Fruit fly (Drosophila melanogaster) whole organism, embryonic: ENCODE measurements around the gene Ide.
A peak's percentile ranks its signal among the peaks of the same experiment; 100 is the strongest.

Experiments used
- ATbp ChIP-seq: fragments of 200-800 bp; sonication (Bioruptor generic); optimal IDR thresholded peaks from 2 replicates; lab custom pipeline; 2017; ENCODE audit warnings: missing biosample characterization, mild to moderate bottlenecking, missing genetic modification characterization, missing genetic modification reagents
- Abd-B ChIP-seq: fragments of 200-800 bp; sonication (Bioruptor generic); optimal IDR thresholded peaks from 2 replicates; lab custom pipeline; 2018; ENCODE audit warnings: missing biosample characterization, mild to moderate bottlenecking, missing genetic modification characterization, moderate library complexity
- Bdp1 ChIP-seq: fragments of 200-800 bp; sonication (Bioruptor generic); optimal IDR thresholded peaks from 3 replicates; lab custom pipeline; 2016; ENCODE audit warnings: missing biosample characterization, missing genetic modification characterization
- C15 ChIP-seq: fragments of 200-800 bp; sonication (Bioruptor generic); IDR thresholded peaks from 3 replicates; pipeline ENCODE4 v1.3.6; 2022; ENCODE audit warnings: missing biosample characterization, missing genetic modification characterization
- CG10543 ChIP-seq: fragments of 200-800 bp; sonication (Bioruptor generic); optimal IDR thresholded peaks from 3 replicates; lab custom pipeline; 2017; ENCODE audit warnings: missing biosample characterization, mild to moderate bottlenecking, missing genetic modification characterization, moderate library complexity
- CG11504 ChIP-seq: fragments of 200-800 bp; sonication (Bioruptor generic); optimal IDR thresholded peaks from 3 replicates; lab custom pipeline; 2019; ENCODE audit warnings: missing biosample characterization, mild to moderate bottlenecking, missing genetic modification characterization, moderate library complexity
- CG12769 ChIP-seq: fragments of 200-800 bp; sonication (Bioruptor generic); optimal IDR thresholded peaks from 2 replicates; lab custom pipeline; 2019; ENCODE audit warnings: missing biosample characterization, mild to moderate bottlenecking, missing genetic modification characterization, moderate library complexity
- CG13287 ChIP-seq: fragments of 200-800 bp; sonication (Bioruptor generic); IDR thresholded peaks from 2 replicates; pipeline ENCODE4 v1.3.6; 2022; ENCODE audit warnings: missing biosample characterization, missing genetic modification characterization; ENCODE audit not compliant: partially characterized antibody
- CG13296 ChIP-seq: fragments of 200-800 bp; sonication (Bioruptor generic); optimal IDR thresholded peaks from 3 replicates; lab custom pipeline; 2018; ENCODE audit warnings: missing biosample characterization, mild to moderate bottlenecking, missing genetic modification characterization
- CG13424 ChIP-seq: fragments of 200-800 bp; sonication (Bioruptor generic); optimal IDR thresholded peaks from 2 replicates; lab custom pipeline; 2019; ENCODE audit warnings: missing biosample characterization, mild to moderate bottlenecking, missing genetic modification characterization, moderate library complexity
- CG13894 ChIP-seq: fragments of 200-800 bp; sonication (Bioruptor generic); optimal IDR thresholded peaks from 3 replicates; lab custom pipeline; 2018; ENCODE audit warnings: missing biosample characterization, mild to moderate bottlenecking, missing genetic modification characterization, moderate library complexity
- CG14860 ChIP-seq: fragments of 200-800 bp; sonication (Bioruptor generic); IDR thresholded peaks from 3 replicates; pipeline ENCODE4 v1.3.6; 2022; ENCODE audit warnings: missing biosample characterization, missing genetic modification characterization; ENCODE audit not compliant: partially characterized antibody
- CG15073 ChIP-seq: fragments of 200-800 bp; sonication (Bioruptor generic); optimal IDR thresholded peaks from 2 replicates; lab custom pipeline; 2016; ENCODE audit warnings: missing biosample characterization, missing genetic modification characterization
- CG16779 ChIP-seq: fragments of 200-800 bp; sonication (Bioruptor generic); IDR thresholded peaks from 2 replicates; pipeline ENCODE4 v1.3.6; 2022; ENCODE audit warnings: missing biosample characterization, missing genetic modification characterization
- CG18599 ChIP-seq: fragments of 200-800 bp; sonication (Bioruptor generic); optimal IDR thresholded peaks from 3 replicates; lab custom pipeline; 2017; ENCODE audit warnings: missing biosample characterization, missing genetic modification characterization, mild to moderate bottlenecking, moderate library complexity, missing genetic modification reagents
- CG18764 ChIP-seq: fragments of 200-800 bp; sonication (Bioruptor generic); optimal IDR thresholded peaks from 3 replicates; lab custom pipeline; 2016; ENCODE audit warnings: missing biosample characterization, missing genetic modification characterization
- CG2202 ChIP-seq: fragments of 200-800 bp; sonication (Bioruptor generic); optimal IDR thresholded peaks from 2 replicates; lab custom pipeline; 2018; ENCODE audit warnings: missing biosample characterization, mild to moderate bottlenecking, missing genetic modification characterization
- CG3281 ChIP-seq: fragments of 200-800 bp; sonication (Bioruptor generic); optimal IDR thresholded peaks from 3 replicates; lab custom pipeline; 2017; ENCODE audit warnings: missing biosample characterization, mild to moderate bottlenecking, missing genetic modification characterization
- CG6765 ChIP-seq: fragments of 200-800 bp; sonication (Bioruptor generic); optimal IDR thresholded peaks from 3 replicates; lab custom pipeline; 2017; ENCODE audit warnings: missing biosample characterization, mild to moderate bottlenecking, missing genetic modification characterization
- CG6813 ChIP-seq: fragments of 200-800 bp; sonication (Bioruptor generic); optimal IDR thresholded peaks from 2 replicates; lab custom pipeline; 2017; ENCODE audit warnings: missing biosample characterization, missing genetic modification characterization, mild to moderate bottlenecking, moderate library complexity, missing genetic modification reagents
- CG8290 ChIP-seq, 3 experiments: fragments of 200-800 bp; sonication (Bioruptor generic); optimal IDR thresholded peaks; 2 replicates each; lab custom pipeline; 2016 to 2019; ENCODE audit warnings: missing biosample characterization in 3 of 3, missing genetic modification characterization in 3 of 3, mild to moderate bottlenecking in 2 of 3, moderate library complexity in 1 of 3
- CG9437 ChIP-seq: fragments of 200-800 bp; sonication (Bioruptor generic); optimal IDR thresholded peaks from 2 replicates; lab custom pipeline; 2018; ENCODE audit warnings: missing biosample characterization, mild to moderate bottlenecking, missing genetic modification characterization
- Chrac-16 ChIP-seq: fragments of 200-800 bp; sonication (Bioruptor generic); optimal IDR thresholded peaks from 3 replicates; lab custom pipeline; 2016; ENCODE audit warnings: missing biosample characterization, missing genetic modification characterization
- Dfd ChIP-seq, 2 experiments: fragments of >200 bp; optimal IDR thresholded peaks; 2 replicates each; lab custom pipeline; 2017; ENCODE audit warnings: missing biosample characterization in 2 of 2, missing genetic modification characterization in 2 of 2
- HHEX ChIP-seq: fragments of 200-800 bp; sonication (Bioruptor generic); optimal IDR thresholded peaks from 3 replicates; lab custom pipeline; 2017; ENCODE audit warnings: missing biosample characterization, mild to moderate bottlenecking, missing genetic modification characterization, missing genetic modification reagents
- HLH54F ChIP-seq: fragments of 200-800 bp; sonication (Bioruptor generic); optimal IDR thresholded peaks from 3 replicates; lab custom pipeline; 2016; ENCODE audit warnings: missing biosample characterization, missing genetic modification characterization
- Mad ChIP-seq: fragments of 200-800 bp; sonication (Bioruptor generic); optimal IDR thresholded peaks from 2 replicates; lab custom pipeline; 2016; ENCODE audit warnings: missing biosample characterization, missing genetic modification characterization
- Meics ChIP-seq: fragments of 200-800 bp; sonication (Bioruptor generic); optimal IDR thresholded peaks from 2 replicates; lab custom pipeline; 2017; ENCODE audit warnings: missing biosample characterization, mild to moderate bottlenecking, missing genetic modification characterization
- Neu2 ChIP-seq: fragments of 200-800 bp; sonication (Bioruptor generic); optimal IDR thresholded peaks from 3 replicates; lab custom pipeline; 2016; ENCODE audit warnings: missing biosample characterization, missing genetic modification characterization, borderline replicate concordance
- Poxn ChIP-seq: fragments of 200-800 bp; sonication (Bioruptor generic); IDR thresholded peaks from 2 replicates; pipeline ENCODE4 v1.3.6; 2022; ENCODE audit warnings: missing biosample characterization, missing genetic modification characterization
- Ssrp ChIP-seq: fragments of 200-800 bp; sonication (Bioruptor generic); optimal IDR thresholded peaks from 2 replicates; lab custom pipeline; 2018; ENCODE audit warnings: missing biosample characterization, mild to moderate bottlenecking, missing genetic modification characterization, moderate library complexity
- Taf1 ChIP-seq: fragments of 200-800 bp; sonication (Bioruptor generic); IDR thresholded peaks from 2 replicates; pipeline ENCODE4 v1.3.6; 2022; ENCODE audit warnings: missing biosample characterization, missing genetic modification characterization
- ap ChIP-seq: fragments of 200-800 bp; sonication (Bioruptor generic); IDR thresholded peaks from 2 replicates; pipeline ENCODE4 v1.3.6; 2022; ENCODE audit warnings: missing biosample characterization, missing genetic modification characterization
- ara ChIP-seq: fragments of 200-800 bp; sonication (Bioruptor generic); IDR thresholded peaks from 2 replicates; pipeline ENCODE4 v1.3.6; 2022; ENCODE audit warnings: missing biosample characterization, missing genetic modification characterization
- ash1 ChIP-seq: fragments of 200-800 bp; sonication (Bioruptor generic); optimal IDR thresholded peaks from 2 replicates; lab custom pipeline; 2018; ENCODE audit warnings: missing biosample characterization, mild to moderate bottlenecking, missing genetic modification characterization
- bcd ChIP-seq: fragments of 200-800 bp; sonication (Bioruptor generic); optimal IDR thresholded peaks from 2 replicates; lab custom pipeline; 2017; ENCODE audit warnings: missing biosample characterization, mild to moderate bottlenecking, missing genetic modification characterization
- cas ChIP-seq: fragments of 200-800 bp; sonication (Bioruptor generic); IDR thresholded peaks from 2 replicates; pipeline ENCODE4 v1.3.6; 2022; ENCODE audit warnings: missing biosample characterization, missing genetic modification characterization
- chn ChIP-seq: fragments of 200-800 bp; sonication (Bioruptor generic); optimal IDR thresholded peaks from 2 replicates; lab custom pipeline; 2016; ENCODE audit warnings: missing biosample characterization, missing genetic modification characterization
- fd64A ChIP-seq: fragments of 200-800 bp; sonication (Bioruptor generic); optimal IDR thresholded peaks from 3 replicates; lab custom pipeline; 2018; ENCODE audit warnings: missing biosample characterization, mild to moderate bottlenecking, missing genetic modification characterization
- gcm2 ChIP-seq: fragments of 200-800 bp; sonication (Bioruptor generic); optimal IDR thresholded peaks from 2 replicates; lab custom pipeline; 2016; ENCODE audit warnings: missing biosample characterization, missing genetic modification characterization
- grn ChIP-seq: fragments of 200-800 bp; sonication (Bioruptor generic); optimal IDR thresholded peaks from 3 replicates; lab custom pipeline; 2017; ENCODE audit warnings: missing biosample characterization, missing genetic modification characterization
- gsb-n ChIP-seq: fragments of 200-800 bp; sonication (Bioruptor generic); optimal IDR thresholded peaks from 3 replicates; lab custom pipeline; 2018; ENCODE audit warnings: missing biosample characterization, mild to moderate bottlenecking, missing genetic modification characterization
- h ChIP-seq: fragments of >200 bp; optimal IDR thresholded peaks from 2 replicates; lab custom pipeline; 2017
- hth ChIP-seq: fragments of >200 bp; optimal IDR thresholded peaks from 2 replicates; lab custom pipeline; 2017; ENCODE audit warnings: inconsistent platforms
- klu ChIP-seq: fragments of 200-800 bp; sonication (Bioruptor generic); IDR thresholded peaks from 2 replicates; pipeline ENCODE4 v1.3.6; 2022; ENCODE audit warnings: missing biosample characterization, missing genetic modification characterization
- lola ChIP-seq, 3 experiments: fragments of >200 bp in 2 of 3; fragments of 200-800 bp in 1 of 3; sonication (Bioruptor generic) in 1 of 3; optimal IDR thresholded peaks; 2 replicates each; lab custom pipeline; 2017 to 2019; ENCODE audit warnings: missing biosample characterization in 3 of 3, missing genetic modification characterization in 3 of 3, mild to moderate bottlenecking in 1 of 3, moderate library complexity in 1 of 3
- ro ChIP-seq: fragments of 200-800 bp; sonication (Bioruptor generic); IDR thresholded peaks from 2 replicates; pipeline ENCODE4 v1.3.6; 2022; ENCODE audit warnings: missing biosample characterization, missing genetic modification characterization
- sob ChIP-seq: fragments of 200-800 bp; sonication (Bioruptor generic); IDR thresholded peaks from 2 replicates; pipeline ENCODE4 v1.3.6; 2022; ENCODE audit warnings: missing biosample characterization, missing genetic modification characterization
- stwl ChIP-seq: fragments of 200-800 bp; sonication (Bioruptor generic); optimal IDR thresholded peaks from 3 replicates; lab custom pipeline; 2018; ENCODE audit warnings: missing biosample characterization, mild to moderate bottlenecking, missing genetic modification characterization, moderate library complexity
- unpg ChIP-seq: fragments of 200-800 bp; sonication (Bioruptor generic); optimal IDR thresholded peaks from 3 replicates; lab custom pipeline; 2018; ENCODE audit warnings: missing biosample characterization, mild to moderate bottlenecking, missing genetic modification characterization, moderate library complexity
- z ChIP-seq: fragments of 200-800 bp; sonication (Bioruptor generic); IDR thresholded peaks from 3 replicates; pipeline ENCODE4 v1.3.6; 2022; ENCODE audit warnings: missing biosample characterization, missing genetic modification characterization

The Ide gene

dm6 chr3L:20388983-20389382, 13.3 kb upstream of the Ide start (continued):
- peak; percentile 48 for TF ChIP-seq unpg (GFP tag; lab: Kevin White, UChicago)
- peak; percentile 43 for TF ChIP-seq CG11504
- no peak for TF ChIP-seq klu (GFP tag; lab: Robert Waterston, UW)
- no peak for TF ChIP-seq CG8290 (GFP tag; optimal IDR thresholded peaks at IDR 0.05; lab: Kevin White, UChicago)
- peak in 1 of 2 experiments; percentile 85 for TF ChIP-seq CG8290 (tag; optimal IDR thresholded peaks at IDR 0.05; lab: Kevin White, UChicago)
- TF ChIP-seq gsb-n (tag; lab: Kevin White, UChicago), result no peak
- peak; percentile 10 for TF ChIP-seq bcd
- TF ChIP-seq h (lab: Kevin White, UChicago), result no peak
- TF ChIP-seq CG2202, result no peak
- peak; percentile 46 for TF ChIP-seq Meics
- no peak for TF ChIP-seq Abd-B
- TF ChIP-seq CG13287 (GFP tag; lab: Robert Waterston, UW), result no peak
- TF ChIP-seq cas (GFP tag; lab: Robert Waterston, UW), result no peak
- TF ChIP-seq CG14860 (GFP tag; lab: Robert Waterston, UW), result no peak
- TF ChIP-seq Chrac-16 (GFP tag; lab: Kevin White, UChicago), result no peak
- TF ChIP-seq Ssrp, result no peak
- TF ChIP-seq Dfd (GFP tag; optimal IDR thresholded peaks at IDR 0.05; lab: Kevin White, UChicago), result no peak
- TF ChIP-seq C15 (GFP tag; lab: Robert Waterston, UW), result no peak
- TF ChIP-seq Mad, result no peak
- no peak for TF ChIP-seq ara
- TF ChIP-seq stwl, result no peak
- no peak for TF ChIP-seq ATbp (GFP tag; lab: Kevin White, UChicago)
- no peak for TF ChIP-seq gcm2 (GFP tag; lab: Kevin White, UChicago)
- TF ChIP-seq HHEX (GFP tag; lab: Kevin White, UChicago), result peak; percentile 35
- no peak for TF ChIP-seq z (GFP tag; lab: Robert Waterston, UW)
- TF ChIP-seq CG9437 (GFP tag; lab: Kevin White, UChicago), result no peak
- no peak for TF ChIP-seq ap
- no peak for TF ChIP-seq CG6765 (GFP tag; lab: Kevin White, UChicago)
- TF ChIP-seq CG6813, result peak; percentile 10
- TF ChIP-seq Poxn (GFP tag; lab: Robert Waterston, UW), result no peak
- TF ChIP-seq hth (lab: Kevin White, UChicago), result no peak
- no peak for TF ChIP-seq Neu2 (GFP tag; lab: Kevin White, UChicago)
- TF ChIP-seq lola (GFP tag; optimal IDR thresholded peaks at IDR 0.05; lab: Kevin White, UChicago), result no peak
- TF ChIP-seq grn (GFP tag; lab: Kevin White, UChicago), result peak; percentile 78
- TF ChIP-seq CG10543 (GFP tag; lab: Kevin White, UChicago), result no peak
- TF ChIP-seq CG18764 (GFP tag; lab: Kevin White, UChicago), result no peak
- peak; percentile 87 for TF ChIP-seq CG12769 (tag; lab: Kevin White, UChicago)
- no peak for TF ChIP-seq ash1 (GFP tag; lab: Kevin White, UChicago)
- peak; percentile 18 for TF ChIP-seq chn (GFP tag; lab: Kevin White, UChicago)
- TF ChIP-seq CG13424 (tag; lab: Kevin White, UChicago), result peak; percentile 29
- peak; percentile 61 for TF ChIP-seq CG18599 (GFP tag; lab: Kevin White, UChicago)
- no peak for TF ChIP-seq ro (GFP tag; lab: Robert Waterston, UW)
- TF ChIP-seq CG16779, result no peak
- no peak for TF ChIP-seq CG15073
- TF ChIP-seq Bdp1 (GFP tag; lab: Kevin White, UChicago), result no peak
- TF ChIP-seq Taf1 (GFP tag; lab: Robert Waterston, UW), result no peak
- peak; percentile 42 for TF ChIP-seq CG13296
- TF ChIP-seq CG3281 (GFP tag; lab: Kevin White, UChicago), result peak; percentile 22
- peak; percentile 35; the same call in 1 of the 2 replicates for TF ChIP-seq sob (GFP tag; lab: Robert Waterston, UW)
- TF ChIP-seq HLH54F (GFP tag; lab: Kevin White, UChicago), result peak; percentile 43
- no peak for TF ChIP-seq fd64A
- TF ChIP-seq CG13894, result peak; percentile 24
